Fruit fly (Drosophila melanogaster) whole organism, embryonic: ENCODE measurements around the gene SIDL.

Experiments
- Ada2b ChIP-seq: fragments of 200-800 bp; sonication (Bioruptor generic); IDR thresholded peaks from 2 replicates; pipeline ENCODE4 v1.3.6; 2022; ENCODE audit warnings: missing biosample characterization, missing genetic modification characterization
- Asciz ChIP-seq: fragments of 200-800 bp; sonication (Bioruptor generic); optimal IDR thresholded peaks from 2 replicates; lab custom pipeline; 2017; ENCODE audit warnings: missing biosample characterization, mild to moderate bottlenecking, missing genetic modification characterization, missing genetic modification reagents
- Bteb2 ChIP-seq: fragments of 200-800 bp; sonication (Bioruptor generic); optimal IDR thresholded peaks from 2 replicates; lab custom pipeline; 2016; ENCODE audit warnings: missing biosample characterization, missing genetic modification characterization
- CG10366 ChIP-seq: fragments of 200-800 bp; sonication (Bioruptor generic); IDR thresholded peaks from 2 replicates; pipeline ENCODE4 v1.3.6; 2022; ENCODE audit warnings: missing biosample characterization, missing genetic modification characterization
- CG11085 ChIP-seq: fragments of 200-800 bp; sonication (Bioruptor generic); IDR thresholded peaks from 2 replicates; pipeline ENCODE4 v1.3.6; 2022; ENCODE audit warnings: missing biosample characterization, missing genetic modification characterization
- CG12299 ChIP-seq: fragments of 200-800 bp; sonication (Bioruptor generic); optimal IDR thresholded peaks from 2 replicates; lab custom pipeline; 2018; ENCODE audit warnings: missing biosample characterization, mild to moderate bottlenecking, missing genetic modification characterization
- CG13296 ChIP-seq: fragments of 200-800 bp; sonication (Bioruptor generic); optimal IDR thresholded peaks from 3 replicates; lab custom pipeline; 2018; ENCODE audit warnings: missing biosample characterization, mild to moderate bottlenecking, missing genetic modification characterization
- CG14050 ChIP-seq: fragments of 200-800 bp; sonication (Bioruptor generic); IDR thresholded peaks from 3 replicates; pipeline ENCODE4 v1.3.6; 2022; ENCODE audit warnings: missing biosample characterization, missing genetic modification characterization
- CG15479 ChIP-seq: fragments of 200-800 bp; sonication (Bioruptor generic); optimal IDR thresholded peaks from 3 replicates; lab custom pipeline; 2019; ENCODE audit warnings: missing biosample characterization, mild to moderate bottlenecking, missing genetic modification characterization, moderate library complexity
- CG15514 ChIP-seq: fragments of 200-800 bp; sonication (Bioruptor generic); optimal IDR thresholded peaks from 3 replicates; lab custom pipeline; 2017; ENCODE audit warnings: missing biosample characterization, missing genetic modification characterization, mild to moderate bottlenecking, moderate library complexity, missing genetic modification reagents
- CG17802 ChIP-seq: fragments of 200-800 bp; sonication (Bioruptor generic); optimal IDR thresholded peaks from 2 replicates; lab custom pipeline; 2018; ENCODE audit warnings: missing biosample characterization, mild to moderate bottlenecking, missing genetic modification characterization, moderate library complexity
- CG2120 ChIP-seq: fragments of 200-800 bp; sonication (Bioruptor generic); optimal IDR thresholded peaks from 3 replicates; lab custom pipeline; 2016; ENCODE audit warnings: missing biosample characterization, missing genetic modification characterization
- CG3281 ChIP-seq: fragments of 200-800 bp; sonication (Bioruptor generic); optimal IDR thresholded peaks from 3 replicates; lab custom pipeline; 2017; ENCODE audit warnings: missing biosample characterization, mild to moderate bottlenecking, missing genetic modification characterization
- CG34376 ChIP-seq: fragments of 200-800 bp; sonication (Bioruptor generic); optimal IDR thresholded peaks from 2 replicates; lab custom pipeline; 2018; ENCODE audit warnings: missing biosample characterization, mild to moderate bottlenecking, missing genetic modification characterization
- CG4328 ChIP-seq: fragments of 200-800 bp; sonication (Bioruptor generic); optimal IDR thresholded peaks from 3 replicates; lab custom pipeline; 2017; ENCODE audit warnings: missing biosample characterization, missing genetic modification reagents, missing genetic modification characterization
- CG6654 ChIP-seq: fragments of 200-800 bp; sonication (Bioruptor generic); optimal IDR thresholded peaks from 2 replicates; lab custom pipeline; 2017; ENCODE audit warnings: missing biosample characterization, mild to moderate bottlenecking, missing genetic modification characterization
- CG6854 ChIP-seq: fragments of 200-800 bp; sonication (Bioruptor generic); optimal IDR thresholded peaks from 3 replicates; lab custom pipeline; 2017; ENCODE audit warnings: missing biosample characterization, mild to moderate bottlenecking, missing genetic modification characterization
- CG8944 ChIP-seq: fragments of 200-800 bp; sonication (Bioruptor generic); optimal IDR thresholded peaks from 3 replicates; lab custom pipeline; 2016; ENCODE audit warnings: missing biosample characterization, missing genetic modification characterization
- CG9727 ChIP-seq: fragments of 200-800 bp; sonication (Bioruptor generic); optimal IDR thresholded peaks from 3 replicates; lab custom pipeline; 2017; ENCODE audit warnings: missing biosample characterization, mild to moderate bottlenecking, missing genetic modification characterization
- Dip3 ChIP-seq: fragments of 200-800 bp; sonication (Bioruptor generic); optimal IDR thresholded peaks from 3 replicates; lab custom pipeline; 2016; ENCODE audit warnings: missing biosample characterization, missing genetic modification characterization
- GATAe ChIP-seq: fragments of 200-800 bp; sonication (Bioruptor generic); conservative IDR thresholded peaks from 2 replicates; pipeline ENCODE4 v1.3.6; 2022; ENCODE audit warnings: missing biosample characterization, missing genetic modification characterization
- H15 ChIP-seq: fragments of 200-800 bp; sonication (Bioruptor generic); IDR thresholded peaks from 3 replicates; pipeline ENCODE4 v1.3.6; 2022; ENCODE audit warnings: missing biosample characterization, missing genetic modification characterization
- H2.0 ChIP-seq: fragments of 200-800 bp; sonication (Bioruptor generic); IDR thresholded peaks from 2 replicates; pipeline ENCODE4 v1.3.6; 2022; ENCODE audit warnings: missing biosample characterization, missing genetic modification characterization
- Hr39 ChIP-seq: fragments of >200 bp; optimal IDR thresholded peaks from 2 replicates; lab custom pipeline; 2017
- Sin3A ChIP-seq: fragments of >200 bp; optimal IDR thresholded peaks from 2 replicates; lab custom pipeline; 2018
- Sry-δ ChIP-seq: fragments of 200-800 bp; sonication (Bioruptor generic); optimal IDR thresholded peaks from 2 replicates; lab custom pipeline; 2016; ENCODE audit warnings: missing biosample characterization, missing genetic modification characterization
- ac ChIP-seq: fragments of 200-800 bp; sonication (Bioruptor generic); optimal IDR thresholded peaks from 3 replicates; lab custom pipeline; 2017; ENCODE audit warnings: missing biosample characterization, mild to moderate bottlenecking, missing genetic modification characterization
- cwo ChIP-seq: fragments of 200-800 bp; sonication (Bioruptor generic); optimal IDR thresholded peaks from 3 replicates; lab custom pipeline; 2017; ENCODE audit warnings: missing biosample characterization, missing genetic modification characterization, mild to moderate bottlenecking, moderate library complexity, missing genetic modification reagents
- exex ChIP-seq: fragments of 200-800 bp; sonication (Bioruptor generic); optimal IDR thresholded peaks from 4 replicates; lab custom pipeline; 2018; ENCODE audit warnings: missing biosample characterization, mild to moderate bottlenecking, missing genetic modification characterization, moderate library complexity
- gcm2 ChIP-seq: fragments of 200-800 bp; sonication (Bioruptor generic); optimal IDR thresholded peaks from 2 replicates; lab custom pipeline; 2016; ENCODE audit warnings: missing biosample characterization, missing genetic modification characterization
- grn ChIP-seq: fragments of 200-800 bp; sonication (Bioruptor generic); optimal IDR thresholded peaks from 3 replicates; lab custom pipeline; 2017; ENCODE audit warnings: missing biosample characterization, missing genetic modification characterization
- gro ChIP-seq: fragments of 200-800 bp; sonication (Bioruptor generic); optimal IDR thresholded peaks from 2 replicates; lab custom pipeline; 2016; ENCODE audit warnings: missing biosample characterization, missing genetic modification characterization
- jumu ChIP-seq: fragments of 200-800 bp; sonication (Bioruptor generic); optimal IDR thresholded peaks from 3 replicates; lab custom pipeline; 2016; ENCODE audit warnings: missing biosample characterization, missing genetic modification characterization
- knrl ChIP-seq: fragments of 200-800 bp; sonication (Bioruptor generic); IDR thresholded peaks from 3 replicates; pipeline ENCODE4 v1.3.6; 2022; ENCODE audit warnings: missing biosample characterization, missing genetic modification characterization; ENCODE audit not compliant: partially characterized antibody
- mam ChIP-seq: fragments of 200-800 bp; sonication (Bioruptor generic); optimal IDR thresholded peaks from 3 replicates; lab custom pipeline; 2016; ENCODE audit warnings: missing biosample characterization, missing genetic modification characterization
- mirr ChIP-seq: fragments of 200-800 bp; sonication (Bioruptor generic); optimal IDR thresholded peaks from 3 replicates; lab custom pipeline; 2018; ENCODE audit warnings: missing biosample characterization, mild to moderate bottlenecking, missing genetic modification characterization
- nmo ChIP-seq: fragments of 200-800 bp; sonication (Bioruptor generic); optimal IDR thresholded peaks from 2 replicates; lab custom pipeline; 2018; ENCODE audit warnings: missing biosample characterization, mild to moderate bottlenecking, missing genetic modification characterization, moderate library complexity
- org-1 ChIP-seq: fragments of 200-800 bp; sonication (Bioruptor generic); optimal IDR thresholded peaks from 2 replicates; lab custom pipeline; 2017; ENCODE audit warnings: missing biosample characterization, missing genetic modification characterization
- salm ChIP-seq: fragments of 200-800 bp; sonication (Bioruptor generic); optimal IDR thresholded peaks from 2 replicates; lab custom pipeline; 2018; ENCODE audit warnings: missing biosample characterization, mild to moderate bottlenecking, missing genetic modification characterization
- sd ChIP-seq: fragments of 200-800 bp; sonication (Bioruptor generic); optimal IDR thresholded peaks from 3 replicates; lab custom pipeline; 2018; ENCODE audit warnings: missing biosample characterization, mild to moderate bottlenecking, missing genetic modification characterization, moderate library complexity
- sisA ChIP-seq: fragments of 200-800 bp; sonication (Bioruptor generic); IDR thresholded peaks from 2 replicates; pipeline ENCODE4 v1.3.6; 2022; ENCODE audit warnings: missing biosample characterization, missing genetic modification characterization
- sna ChIP-seq: fragments of 200-800 bp; sonication (Bioruptor generic); IDR thresholded peaks from 2 replicates; pipeline ENCODE4 v1.3.6; 2022; ENCODE audit warnings: missing biosample characterization, missing genetic modification characterization; ENCODE audit not compliant: partially characterized antibody
- ssp ChIP-seq: fragments of 200-800 bp; sonication (Bioruptor generic); IDR thresholded peaks from 2 replicates; pipeline ENCODE4 v1.3.6; 2022; ENCODE audit warnings: missing biosample characterization, missing genetic modification characterization
- stwl ChIP-seq: fragments of 200-800 bp; sonication (Bioruptor generic); optimal IDR thresholded peaks from 3 replicates; lab custom pipeline; 2018; ENCODE audit warnings: missing biosample characterization, mild to moderate bottlenecking, missing genetic modification characterization, moderate library complexity
- sug ChIP-seq: fragments of 200-800 bp; optimal IDR thresholded peaks from 2 replicates; lab custom pipeline; 2019; ENCODE audit warnings: missing biosample characterization, mild to moderate bottlenecking, missing genetic modification characterization, moderate library complexity
- tgo ChIP-seq: fragments of 200-800 bp; sonication (Bioruptor generic); IDR thresholded peaks from 3 replicates; pipeline ENCODE4 v1.3.6; 2022; ENCODE audit warnings: missing biosample characterization, missing genetic modification characterization
- trem ChIP-seq: fragments of 200-800 bp; optimal IDR thresholded peaks from 3 replicates; lab custom pipeline; 2019; ENCODE audit warnings: missing biosample characterization, mild to moderate bottlenecking, missing genetic modification characterization, moderate library complexity
- zf30C ChIP-seq: fragments of 200-800 bp; sonication (Bioruptor generic); optimal IDR thresholded peaks from 3 replicates; lab custom pipeline; 2018; ENCODE audit warnings: missing biosample characterization, mild to moderate bottlenecking, missing genetic modification characterization

Gene SIDL

dm6 chr3R:15231635-15232138, 13.0 kb upstream of the SIDL start:
- no peak for TF ChIP-seq org-1 (GFP tag; lab: Kevin White, UChicago)
- TF ChIP-seq H15 (GFP tag; lab: Robert Waterston, UW): no peak
- TF ChIP-seq grn (GFP tag; lab: Kevin White, UChicago): peak; percentile 42
- peak; percentile 32 for TF ChIP-seq GATAe
- TF ChIP-seq CG15479: no peak
- TF ChIP-seq ssp (GFP tag; lab: Robert Waterston, UW): no peak
- peak; percentile 1 for TF ChIP-seq cwo (GFP tag; lab: Kevin White, UChicago)
- peak; percentile 16 for TF ChIP-seq Asciz (GFP tag; lab: Kevin White, UChicago)
- no peak for TF ChIP-seq CG10366 (GFP tag; lab: Robert Waterston, UW)
- no peak for TF ChIP-seq Bteb2 (GFP tag; lab: Kevin White, UChicago)
- peak; percentile 20 for TF ChIP-seq CG6854 (GFP tag; lab: Kevin White, UChicago)
- peak; percentile 7 for TF ChIP-seq gro (GFP tag; lab: Kevin White, UChicago)
- TF ChIP-seq CG34376 (GFP tag; lab: Kevin White, UChicago): peak; percentile 91
- TF ChIP-seq CG15514 (GFP tag; lab: Kevin White, UChicago): peak; percentile 3
- TF ChIP-seq salm: peak; percentile 1
- peak; percentile 34 for TF ChIP-seq zf30C
- no peak for TF ChIP-seq Sry-δ (GFP tag; lab: Kevin White, UChicago)
- peak; percentile 99 for TF ChIP-seq exex (tag; lab: Kevin White, UChicago)
- TF ChIP-seq CG6654 (GFP tag; lab: Kevin White, UChicago): no peak
- peak; percentile 97 for TF ChIP-seq sd (tag; lab: Kevin White, UChicago)
- peak; percentile 53 for TF ChIP-seq CG13296 (GFP tag; lab: Kevin White, UChicago)
- TF ChIP-seq mirr: peak; percentile 81
- peak; percentile 12 for TF ChIP-seq CG3281 (GFP tag; lab: Kevin White, UChicago)
- TF ChIP-seq CG8944 (GFP tag; lab: Kevin White, UChicago): no peak
- no peak for TF ChIP-seq CG11085 (GFP tag; lab: Robert Waterston, UW)
- no peak for TF ChIP-seq Sin3A
- peak; percentile 100 for TF ChIP-seq sug (tag; lab: Kevin White, UChicago)

dm6 chr3R:15230285-15230684, 11.6 kb upstream of the SIDL start, which contains the start of gene CG34316:
Gene CG34316, plus strand, starts transcription at chr3R:15230585.
- TF ChIP-seq sug (tag; lab: Kevin White, UChicago) (peak; percentile 55), gcm2 (GFP tag; lab: Kevin White, UChicago) (no peak), exex (tag; lab: Kevin White, UChicago) (peak; percentile 30)

- TF ChIP-seq sisA (GFP tag; lab: Robert Waterston, UW): peak; percentile 100
- TF ChIP-seq trem (tag; lab: Kevin White, UChicago): peak; percentile 98
- peak; percentile 98 for TF ChIP-seq stwl (tag; lab: Kevin White, UChicago)
- peak; percentile 100 for TF ChIP-seq ac (GFP tag; lab: Kevin White, UChicago)
- peak; percentile 100 for TF ChIP-seq mam (GFP tag; lab: Kevin White, UChicago)
- TF ChIP-seq Ada2b (GFP tag; lab: Robert Waterston, UW): peak; percentile 100
- peak; percentile 51; the same call in 1 of the 3 replicates for TF ChIP-seq knrl (GFP tag; lab: Robert Waterston, UW)
- TF ChIP-seq sna (GFP tag; lab: Robert Waterston, UW): peak; percentile 37; the same call in 1 of the 2 replicates
- TF ChIP-seq H2.0 (GFP tag; lab: Robert Waterston, UW): peak; percentile 100
- peak; percentile 100 for TF ChIP-seq CG14050 (GFP tag; lab: Robert Waterston, UW)
- TF ChIP-seq sug (tag; lab: Kevin White, UChicago): peak; percentile 100
- TF ChIP-seq CG17802 (tag; lab: Kevin White, UChicago): peak; percentile 96
- no peak for TF ChIP-seq Hr39 (lab: Kevin White, UChicago)
- TF ChIP-seq CG9727 (GFP tag; lab: Kevin White, UChicago): peak; percentile 100
- TF ChIP-seq CG4328: peak; percentile 100
- TF ChIP-seq CG12299 (tag; lab: Kevin White, UChicago): peak; percentile 100
- peak; percentile 100 for TF ChIP-seq jumu
- peak; percentile 100 for TF ChIP-seq CG2120 (GFP tag; lab: Kevin White, UChicago)
- peak; percentile 100 for TF ChIP-seq nmo
- peak; percentile 100 for TF ChIP-seq Dip3 (GFP tag; lab: Kevin White, UChicago)
- peak; percentile 100 for TF ChIP-seq tgo (GFP tag; lab: Robert Waterston, UW)
Measured at dm6 chr3R:15229329-15229876, 10.7 kb upstream of the SIDL start, which contains the start of the genes Art3 and mRpS10. Gene Art3, minus strand, starts transcription at chr3R:15229408. Gene mRpS10, plus strand, starts transcription at chr3R:15229665.
